Fruit fly (Drosophila melanogaster): ENCODE data around the gene Nubp2.

Nubp2 gene

dm6 chr3L:20518805-20519503 lies 7.4 kb upstream of the Nubp2 start, which contains the start of gene BNIP3 (continued):
- TF ChIP-seq CG1832 (GFP tag; optimal IDR thresholded peaks at IDR 0.05), result no peak
- TF ChIP-seq caup (GFP tag; optimal IDR thresholded peaks at IDR 0.05; ENCODE audit: severe bottlenecking), result no peak
- TF ChIP-seq mirr (GFP tag; optimal IDR thresholded peaks at IDR 0.05), result peak; percentile 22
- TF ChIP-seq Fer3 (tag; optimal IDR thresholded peaks at IDR 0.05), result no peak
- no peak for TF ChIP-seq sna (GFP tag; IDR thresholded peaks at IDR 0.05; ENCODE audit: partially characterized antibody)
- TF ChIP-seq CG6854 (GFP tag; optimal IDR thresholded peaks at IDR 0.05), result no peak
- TF ChIP-seq CG10959 (GFP tag; IDR thresholded peaks at IDR 0.05), result no peak
- TF ChIP-seq Fer1 (GFP tag; optimal IDR thresholded peaks at IDR 0.05), result peak; percentile 6
- TF ChIP-seq Rfx (GFP tag; IDR thresholded peaks at IDR 0.05), result no peak
- peak; percentile 51 for TF ChIP-seq CG10147 (GFP tag; optimal IDR thresholded peaks at IDR 0.05)
- peak; percentile 77 for TF ChIP-seq cg (GFP tag; optimal IDR thresholded peaks at IDR 0.05)
- no peak for TF ChIP-seq Mad (GFP tag; optimal IDR thresholded peaks at IDR 0.05)
- TF ChIP-seq CG3407 (GFP tag; optimal IDR thresholded peaks at IDR 0.05), result no peak
- no peak for TF ChIP-seq CG32772 (GFP tag; IDR thresholded peaks at IDR 0.05)
- TF ChIP-seq slp2 (GFP tag; optimal IDR thresholded peaks at IDR 0.05), result no peak
- peak; percentile 7 for TF ChIP-seq CG4617 (GFP tag; optimal IDR thresholded peaks at IDR 0.05; ENCODE audit: borderline replicate concordance)
- no peak for TF ChIP-seq gem (tag; optimal IDR thresholded peaks at IDR 0.05)
- no peak for TF ChIP-seq CG12155 (GFP tag; optimal IDR thresholded peaks at IDR 0.05)
- peak; percentile 66 for TF ChIP-seq Deaf1 (tag; optimal IDR thresholded peaks at IDR 0.05)
- TF ChIP-seq CG6272 (GFP tag; IDR thresholded peaks at IDR 0.05), result no peak
- TF ChIP-seq tgo (GFP tag; IDR thresholded peaks at IDR 0.05), result no peak
- no peak for TF ChIP-seq ase (GFP tag; IDR thresholded peaks at IDR 0.05)
- no peak for TF ChIP-seq CG11247 (GFP tag; IDR thresholded peaks at IDR 0.05)
- TF ChIP-seq bowl (GFP tag; IDR thresholded peaks at IDR 0.05), result no peak; the same call in 1 of the 2 replicates
- TF ChIP-seq CG10979 (tag; optimal IDR thresholded peaks at IDR 0.05), result no peak
- no peak for TF ChIP-seq Six4 (GFP tag; optimal IDR thresholded peaks at IDR 0.05)
- no peak for TF ChIP-seq pita (GFP tag; optimal IDR thresholded peaks at IDR 0.05)
- TF ChIP-seq Ets65A (GFP tag), result no peak
- no peak for TF ChIP-seq Doc3 (GFP tag; IDR thresholded peaks at IDR 0.05; ENCODE audit: partially characterized antibody)
- no peak for TF ChIP-seq CG1792 (GFP tag; optimal IDR thresholded peaks at IDR 0.05)
- TF ChIP-seq croc (GFP tag; conservative IDR thresholded peaks at IDR 0.05), result no peak
- peak; percentile 95 for TF ChIP-seq CG13624 (GFP tag; optimal IDR thresholded peaks at IDR 0.05)
- TF ChIP-seq amos (GFP tag; IDR thresholded peaks at IDR 0.05; ENCODE audit: partially characterized antibody), result peak; percentile 41; the same call in 1 of the 2 replicates
- peak; percentile 36; the same call in 1 of the 2 replicates for TF ChIP-seq Bgb (GFP tag; IDR thresholded peaks at IDR 0.05; ENCODE audit: partially characterized antibody)
- peak; percentile 73 for TF ChIP-seq CG9797 (GFP tag; optimal IDR thresholded peaks at IDR 0.05)
- TF ChIP-seq tll (GFP tag; optimal IDR thresholded peaks at IDR 0.05), result no peak
- TF ChIP-seq CG7928 (GFP tag; optimal IDR thresholded peaks at IDR 0.05), result no peak
- no peak for TF ChIP-seq CG7556 (GFP tag; optimal IDR thresholded peaks at IDR 0.05)
- TF ChIP-seq twi (tag; optimal IDR thresholded peaks at IDR 0.05), result no peak
- peak; percentile 42 for TF ChIP-seq Sry-β (GFP tag; optimal IDR thresholded peaks at IDR 0.05)
- TF ChIP-seq CG15073 (GFP tag; optimal IDR thresholded peaks at IDR 0.05), result no peak
- TF ChIP-seq mld (GFP tag; IDR thresholded peaks at IDR 0.05; ENCODE audit: partially characterized antibody), result no peak
- no peak for TF ChIP-seq tio (GFP tag; optimal IDR thresholded peaks at IDR 0.05)
- TF ChIP-seq sqz (GFP tag; optimal IDR thresholded peaks at IDR 0.05), result peak; percentile 69
- no peak for TF ChIP-seq CG17385 (GFP tag; optimal IDR thresholded peaks at IDR 0.05)
- TF ChIP-seq lilli (GFP tag; optimal IDR thresholded peaks at IDR 0.05), result no peak
- TF ChIP-seq CG4730 (GFP tag; IDR thresholded peaks at IDR 0.05), result no peak
- TF ChIP-seq CG11504 (tag; optimal IDR thresholded peaks at IDR 0.05), result peak; percentile 46
- TF ChIP-seq ranshi (GFP tag; IDR thresholded peaks at IDR 0.05), result no peak

All from whole organism, embryonic.